Fruit fly (Drosophila melanogaster) whole organism, prepupa: ENCODE results near the gene Mdh2.

ENCODE experiments used
- CG10631 ChIP-seq: fragments of 200-800 bp; sonication (Bioruptor generic); optimal IDR thresholded peaks from 2 replicates; lab custom pipeline; 2016; ENCODE audit warnings: missing biosample characterization, missing genetic modification characterization
- CG6276 ChIP-seq: fragments of 200-800 bp; sonication (Bioruptor generic); optimal IDR thresholded peaks from 2 replicates; lab custom pipeline; 2017; ENCODE audit warnings: missing biosample characterization, mild to moderate bottlenecking, missing genetic modification characterization
- OdsH ChIP-seq: fragments of 200-800 bp; sonication (Bioruptor generic); optimal IDR thresholded peaks from 3 replicates; lab custom pipeline; 2016; ENCODE audit warnings: missing biosample characterization, missing genetic modification characterization
- acj6 ChIP-seq: fragments of 200-800 bp; sonication (Bioruptor generic); optimal IDR thresholded peaks from 3 replicates; lab custom pipeline; 2016; ENCODE audit warnings: missing biosample characterization, missing genetic modification characterization

DNA sequence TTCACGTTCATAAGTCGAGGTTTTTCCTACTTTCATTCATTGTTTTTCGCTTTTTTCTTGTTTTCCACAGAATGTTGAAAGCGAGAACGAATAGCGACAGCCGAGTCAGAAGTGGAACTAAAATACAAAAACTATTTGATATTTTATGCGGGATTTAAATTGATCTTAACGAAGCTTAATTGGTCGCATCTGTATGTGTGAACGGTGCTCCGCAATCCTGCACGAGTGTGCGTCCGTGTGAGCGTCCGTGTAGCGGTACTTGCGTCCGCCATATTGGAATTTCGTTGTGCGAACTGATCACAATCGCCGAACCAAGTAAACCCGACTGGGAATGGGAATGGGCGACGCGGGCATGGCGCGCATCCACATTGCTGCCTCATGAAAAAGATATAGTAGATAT, 6.0 kb downstream of the Mdh2 start:
- TF ChIP-seq OdsH (GFP tag; lab: Kevin White, UChicago) (no peak), CG10631 (GFP tag; lab: Kevin White, UChicago) (no peak), acj6 (no peak), CG6276 (GFP tag; lab: Kevin White, UChicago) (no peak)
